Worm (Caenorhabditis elegans) whole organism, young adult: ENCODE results near the gene F47B8.14.

ENCODE experiments used
- B0261.1 ChIP-seq: sonication (generic microtip); optimal IDR thresholded peaks from 2 replicates; lab custom pipeline; 2016; ENCODE audit warnings: mild to moderate bottlenecking, missing genetic modification characterization, moderate library complexity, missing compliant biosample characterization
- F22D6.2 ChIP-seq: sonication (generic microtip); optimal IDR thresholded peaks from 2 replicates; lab custom pipeline; 2016; ENCODE audit warnings: mild to moderate bottlenecking, missing genetic modification characterization, missing compliant biosample characterization
- F33H1.4 ChIP-seq: fragments of 200-800 bp; sonication (Bioruptor generic); IDR thresholded peaks from 2 replicates; pipeline ENCODE4 v1.3.6; 2022; ENCODE audit warnings: missing genetic modification reagents, missing genetic modification characterization, missing compliant biosample characterization
- F52B5.7 ChIP-seq: sonication (generic microtip); optimal IDR thresholded peaks from 2 replicates; lab custom pipeline; 2016; ENCODE audit warnings: mild to moderate bottlenecking, missing genetic modification characterization, missing compliant biosample characterization
- F55B11.4 ChIP-seq: sonication (generic microtip); optimal IDR thresholded peaks from 2 replicates; lab custom pipeline; 2016; ENCODE audit warnings: missing compliant biosample characterization, missing genetic modification characterization, borderline replicate concordance; ENCODE audit not compliant: insufficient read depth
- K11D2.4 ChIP-seq: fragments of 200-800 bp; sonication (Bioruptor generic); IDR thresholded peaks from 2 replicates; pipeline ENCODE4 v1.3.6; 2022; ENCODE audit warnings: missing genetic modification reagents, missing genetic modification characterization, missing compliant biosample characterization
- Y67H2A.10 ChIP-seq: fragments of 200-800 bp; sonication (Bioruptor generic); conservative IDR thresholded peaks from 2 replicates; pipeline ENCODE4 v1.3.6; 2022; ENCODE audit warnings: missing genetic modification reagents, missing genetic modification characterization, missing compliant biosample characterization
- ZK185.1 ChIP-seq: sonication (generic microtip); optimal IDR thresholded peaks from 2 replicates; lab custom pipeline; 2016; ENCODE audit warnings: mild to moderate bottlenecking, missing genetic modification characterization, missing compliant biosample characterization; ENCODE audit not compliant: poor library complexity, severe bottlenecking
- ama-1 ChIP-seq, 3 experiments: fragments of 150-350 bp in 1 of 3; sonication (generic microtip) in 2 of 3; optimal IDR thresholded peaks; 2 replicates each; lab custom pipeline; 2014 to 2018; ENCODE audit warnings: missing biosample characterization in 2 of 3, missing genetic modification characterization in 2 of 3, missing genetic modification reagents in 2 of 3
- athp-1 ChIP-seq: sonication (generic microtip); optimal IDR thresholded peaks from 2 replicates; lab custom pipeline; 2017; ENCODE audit warnings: mild to moderate bottlenecking, missing genetic modification characterization, missing compliant biosample characterization
- attf-5 ChIP-seq: fragments of 200-800 bp; sonication (Bioruptor generic); optimal IDR thresholded peaks from 2 replicates; lab custom pipeline; 2018; ENCODE audit warnings: mild to moderate bottlenecking, missing genetic modification characterization, missing compliant biosample characterization
- attf-6 ChIP-seq: fragments of 200-800 bp; sonication (Bioruptor generic); IDR thresholded peaks from 2 replicates; pipeline ENCODE4 v1.3.6; 2022; ENCODE audit warnings: missing genetic modification reagents, missing genetic modification characterization, missing compliant biosample characterization
- bed-2 ChIP-seq: fragments of 200-800 bp; sonication (Bioruptor generic); IDR thresholded peaks from 2 replicates; pipeline ENCODE4 v1.3.6; 2022; ENCODE audit warnings: missing genetic modification reagents, missing genetic modification characterization, missing compliant biosample characterization
- ccch-3 ChIP-seq: fragments of 200-800 bp; sonication (Bioruptor generic); optimal IDR thresholded peaks from 2 replicates; lab custom pipeline; 2018; ENCODE audit warnings: mild to moderate bottlenecking, missing genetic modification characterization, missing compliant biosample characterization
- cebp-1 ChIP-seq, 2 experiments: fragments of 200-800 bp in 1 of 2; sonication (Bioruptor generic) in 1 of 2; sonication (generic microtip) in 1 of 2; IDR thresholded peaks in 1 of 2; optimal IDR thresholded peaks in 1 of 2; 2 replicates each; pipeline versions ENCODE4 v1.3.6 to Lab custom; 2017 to 2022; ENCODE audit warnings: missing compliant biosample characterization in 2 of 2, missing genetic modification characterization in 2 of 2, mild to moderate bottlenecking in 1 of 2, missing genetic modification reagents in 1 of 2, moderate library complexity in 1 of 2
- cebp-2 ChIP-seq: fragments of 200-800 bp; sonication (Bioruptor generic); IDR thresholded peaks from 2 replicates; pipeline ENCODE4 v1.3.6; 2022; ENCODE audit warnings: missing genetic modification characterization, missing compliant biosample characterization
- ceh-100 ChIP-seq: fragments of 200-800 bp; sonication (Bioruptor generic); IDR thresholded peaks from 2 replicates; pipeline ENCODE4 v1.3.6; 2022; ENCODE audit warnings: missing genetic modification reagents, missing genetic modification characterization, missing compliant biosample characterization
- ceh-58 ChIP-seq: fragments of 200-800 bp; sonication (Bioruptor generic); IDR thresholded peaks from 2 replicates; pipeline ENCODE4 v1.3.6; 2022; ENCODE audit warnings: missing genetic modification characterization, missing compliant biosample characterization
- die-1 ChIP-seq: sonication (generic microtip); optimal IDR thresholded peaks from 2 replicates; lab custom pipeline; 2016; ENCODE audit warnings: missing genotype, mild to moderate bottlenecking, missing genetic modification characterization, missing compliant biosample characterization
- dox-1 ChIP-seq: fragments of 200-800 bp; sonication (Bioruptor generic); IDR thresholded peaks from 2 replicates; pipeline ENCODE4 v1.3.6; 2022; ENCODE audit warnings: missing genetic modification reagents, missing genetic modification characterization, missing compliant biosample characterization
- dpff-1 ChIP-seq: sonication (generic microtip); optimal IDR thresholded peaks from 2 replicates; lab custom pipeline; 2017; ENCODE audit warnings: mild to moderate bottlenecking, missing genetic modification characterization, missing compliant biosample characterization
- dpl-1 ChIP-seq: fragments of 150-350 bp; optimal IDR thresholded peaks from 2 replicates; lab custom pipeline; 2014; ENCODE audit warnings: missing biosample characterization, missing genetic modification reagents, missing genetic modification characterization
- efl-1 ChIP-seq: fragments of 150-350 bp; optimal IDR thresholded peaks from 2 replicates; lab custom pipeline; 2014; ENCODE audit warnings: missing biosample characterization, missing genetic modification reagents, missing genetic modification characterization
- egrh-3 ChIP-seq: fragments of 200-800 bp; sonication (Bioruptor generic); IDR thresholded peaks from 2 replicates; pipeline ENCODE4 v1.3.6; 2022; ENCODE audit warnings: missing genetic modification reagents, missing genetic modification characterization, missing compliant biosample characterization
- fkh-3 ChIP-seq: sonication (generic microtip); optimal IDR thresholded peaks from 2 replicates; lab custom pipeline; 2016; ENCODE audit warnings: mild to moderate bottlenecking, missing genetic modification characterization, missing compliant biosample characterization
- gei-17 ChIP-seq: fragments of 200-800 bp; sonication (Bioruptor generic); optimal IDR thresholded peaks from 2 replicates; lab custom pipeline; 2018; ENCODE audit warnings: mild to moderate bottlenecking, missing genetic modification characterization, missing compliant biosample characterization
- let-607 ChIP-seq, 2 experiments: fragments of 200-800 bp in 1 of 2; sonication (Bioruptor generic) in 1 of 2; sonication (generic microtip) in 1 of 2; optimal IDR thresholded peaks; 2 replicates each; lab custom pipeline; 2016 to 2018; ENCODE audit warnings: mild to moderate bottlenecking in 2 of 2, missing compliant biosample characterization in 2 of 2, missing genetic modification characterization in 2 of 2, moderate library complexity in 2 of 2, missing genotype in 1 of 2
- lin-26 ChIP-seq: fragments of 200-800 bp; sonication (Bioruptor generic); IDR thresholded peaks from 2 replicates; pipeline ENCODE4 v1.3.6; 2022; ENCODE audit warnings: missing genetic modification reagents, missing genetic modification characterization, missing compliant biosample characterization
- lin-40 ChIP-seq: sonication (generic microtip); optimal IDR thresholded peaks from 2 replicates; lab custom pipeline; 2016; ENCODE audit warnings: missing genetic modification characterization, mild to moderate bottlenecking, missing compliant biosample characterization, missing genotype, missing genetic modification reagents
- lsl-1 ChIP-seq: fragments of 200-800 bp; sonication (Bioruptor generic); optimal IDR thresholded peaks from 2 replicates; lab custom pipeline; 2018; ENCODE audit warnings: mild to moderate bottlenecking, missing genetic modification characterization, moderate library complexity, missing compliant biosample characterization
- madf-8 ChIP-seq: fragments of 200-800 bp; sonication (Bioruptor generic); conservative IDR thresholded peaks from 2 replicates; pipeline ENCODE4 v1.3.6; 2022; ENCODE audit warnings: missing genetic modification reagents, missing genetic modification characterization, missing compliant biosample characterization
- mel-28 ChIP-seq: sonication (generic microtip); optimal IDR thresholded peaks from 2 replicates; lab custom pipeline; 2016; ENCODE audit warnings: borderline replicate concordance, mild to moderate bottlenecking, missing genetic modification characterization, missing compliant biosample characterization
- nfyb-1 ChIP-seq: fragments of 200-800 bp; sonication (Bioruptor generic); IDR thresholded peaks from 2 replicates; pipeline ENCODE4 v1.3.6; 2022; ENCODE audit warnings: missing genetic modification reagents, missing genetic modification characterization, missing compliant biosample characterization
- nhr-80 ChIP-seq: sonication (generic microtip); optimal IDR thresholded peaks from 2 replicates; lab custom pipeline; 2016; ENCODE audit warnings: missing genetic modification characterization, missing compliant biosample characterization
- pbrm-1 ChIP-seq: fragments of 200-800 bp; sonication (Bioruptor generic); IDR thresholded peaks from 2 replicates; pipeline ENCODE4 v1.3.6; 2022; ENCODE audit warnings: missing genetic modification reagents, missing genetic modification characterization, missing compliant biosample characterization
- pha-4 ChIP-seq: fragments of 150-350 bp; sonication (generic microtip); optimal IDR thresholded peaks from 2 replicates; lab custom pipeline; 2014; ENCODE audit warnings: missing biosample characterization, missing genetic modification reagents, missing genetic modification characterization
- rcor-1 ChIP-seq: fragments of 200-800 bp; sonication (Bioruptor generic); IDR thresholded peaks from 2 replicates; pipeline ENCODE4 v1.3.6; 2022; ENCODE audit warnings: missing genetic modification reagents, missing genetic modification characterization, missing compliant biosample characterization
- snpc-1.3 ChIP-seq: sonication (generic microtip); optimal IDR thresholded peaks from 2 replicates; lab custom pipeline; 2017; ENCODE audit warnings: missing genetic modification characterization, mild to moderate bottlenecking, missing compliant biosample characterization, antibody characterized with exemption, moderate library complexity, missing genotype, missing genetic modification reagents; ENCODE audit not compliant: insufficient read depth
- snpc-3.4 ChIP-seq: sonication (generic microtip); optimal IDR thresholded peaks from 2 replicates; lab custom pipeline; 2017; ENCODE audit warnings: missing genetic modification characterization, mild to moderate bottlenecking, missing compliant biosample characterization, antibody characterized with exemption, moderate library complexity, missing genotype, missing genetic modification reagents
- unc-130 ChIP-seq: sonication (generic microtip); optimal IDR thresholded peaks from 2 replicates; lab custom pipeline; 2016; ENCODE audit warnings: missing genetic modification reagents, missing genetic modification characterization, missing compliant biosample characterization
- unc-62 ChIP-seq: fragments of 150-350 bp; optimal IDR thresholded peaks from 2 replicates; lab custom pipeline; 2014; ENCODE audit warnings: missing biosample characterization, missing genetic modification reagents, missing genetic modification characterization
- zfh-2 ChIP-seq: fragments of 200-800 bp; sonication (Bioruptor generic); conservative IDR thresholded peaks from 2 replicates; pipeline ENCODE4 v1.3.6; 2022; ENCODE audit warnings: missing genetic modification reagents, missing genetic modification characterization, missing compliant biosample characterization
- ztf-28 ChIP-seq: fragments of 200-800 bp; sonication (Bioruptor generic); IDR thresholded peaks from 2 replicates; pipeline ENCODE4 v1.3.6; 2022; ENCODE audit warnings: missing genetic modification reagents, missing genetic modification characterization, missing compliant biosample characterization
- ztf-6 ChIP-seq: fragments of 200-800 bp; sonication (Bioruptor generic); IDR thresholded peaks from 2 replicates; pipeline ENCODE4 v1.3.6; 2022; ENCODE audit warnings: missing genetic modification reagents, missing genetic modification characterization, missing compliant biosample characterization

Gene F47B8.14

DNA sequence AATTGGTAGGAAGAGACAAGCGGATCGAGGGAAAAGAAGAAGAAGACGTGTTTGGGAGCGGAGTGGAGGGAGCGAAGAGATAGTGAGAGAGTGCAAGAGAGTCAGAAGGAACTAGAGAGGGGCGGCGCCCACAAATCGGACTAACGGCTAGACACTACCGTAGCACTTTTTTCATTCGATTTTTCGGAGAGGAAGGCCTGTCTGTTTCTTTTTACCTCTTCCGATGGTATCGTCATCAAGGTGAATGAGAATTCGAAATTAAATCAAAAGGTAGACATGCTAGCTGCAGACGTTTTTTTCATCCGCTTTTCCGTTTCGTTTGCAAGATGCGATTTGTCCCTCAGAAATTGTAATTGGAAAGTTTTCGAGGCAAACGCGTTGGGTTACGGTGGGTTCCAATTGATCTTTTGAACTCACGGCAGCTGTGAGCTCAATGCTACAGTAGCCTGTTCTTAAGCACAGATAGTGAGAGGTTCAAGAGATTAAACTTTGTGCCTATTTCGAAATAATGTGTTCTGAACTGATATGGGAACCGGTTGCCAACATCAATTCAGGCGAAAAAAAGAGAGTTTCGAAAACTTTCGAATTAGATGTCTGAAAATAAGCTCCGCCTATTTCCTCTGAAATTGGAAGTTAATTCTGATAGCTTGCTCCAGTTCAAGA is 44.4 kb downstream of the F47B8.14 start (continued):
- TF ChIP-seq cebp-1 (GFP tag; IDR thresholded peaks at IDR 0.05; lab: Robert Waterston, UW), result peak; percentile 76; the same call in 1 of the 2 replicates
- TF ChIP-seq cebp-1 (tag; optimal IDR thresholded peaks at IDR 0.05; lab: Kevin White, UChicago), result peak; percentile 74

DNA sequence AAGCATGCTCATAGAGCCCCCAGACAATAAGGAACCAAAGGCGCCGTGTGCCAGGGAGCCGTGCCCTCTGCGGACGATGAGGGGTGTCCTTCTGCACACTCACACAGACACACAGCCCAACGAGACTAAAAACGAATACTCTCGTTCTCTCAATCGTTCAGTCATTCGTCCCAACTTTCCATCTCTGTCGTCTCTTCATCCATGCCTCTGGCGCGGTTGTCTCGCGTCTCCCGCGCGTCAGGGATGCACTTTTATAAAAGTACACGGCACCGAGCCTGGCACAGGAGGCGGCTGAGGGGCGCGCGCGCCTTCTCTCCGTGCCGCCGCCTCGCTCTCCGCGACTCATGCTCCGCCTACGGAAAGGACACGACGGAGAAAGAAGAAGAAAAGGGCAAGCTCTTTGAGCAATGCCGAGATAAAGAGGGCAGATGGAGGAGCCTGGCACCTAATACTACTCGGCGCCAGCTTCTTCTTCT is 46.2 kb downstream of the F47B8.14 start:
- TF ChIP-seq snpc-1.3 (tag; lab: Kevin White, UChicago), result no peak
- TF ChIP-seq dpff-1 (tag; lab: Kevin White, UChicago), result no peak
- TF ChIP-seq lin-26 (GFP tag; lab: Robert Waterston, UW), result peak; percentile 51; the same call in 1 of the 2 replicates
- no peak for TF ChIP-seq bed-2 (GFP tag; lab: Robert Waterston, UW)
- TF ChIP-seq fkh-3 (tag; lab: Kevin White, UChicago), result no peak
- no peak for TF ChIP-seq Y67H2A.10 (GFP tag; lab: Robert Waterston, UW)
- peak; percentile 16 for TF ChIP-seq die-1 (tag; lab: Kevin White, UChicago)
- TF ChIP-seq unc-62 (GFP tag; lab: Kevin White, UChicago), result no peak
- TF ChIP-seq dpl-1 (GFP tag; lab: Kevin White, UChicago), result no peak
- 0 out of 2 replicates have a peak, but pooled peaks have one; percentile 39 for TF ChIP-seq dox-1 (GFP tag; lab: Robert Waterston, UW)
- TF ChIP-seq gei-17 (GFP tag; lab: Kevin White, UChicago), result peak; percentile 40
- no peak for TF ChIP-seq snpc-3.4 (tag; lab: Kevin White, UChicago)
- no peak for TF ChIP-seq let-607 (tag; optimal IDR thresholded peaks at IDR 0.05; lab: Kevin White, UChicago)
- peak; percentile 39; the same call in 1 of the 2 replicates for TF ChIP-seq nfyb-1 (GFP tag; lab: Robert Waterston, UW)
- TF ChIP-seq F33H1.4 (GFP tag; lab: Robert Waterston, UW), result no peak
- TF ChIP-seq ccch-3 (GFP tag; lab: Kevin White, UChicago), result no peak
- no peak for TF ChIP-seq ztf-6 (GFP tag; lab: Robert Waterston, UW)
- TF ChIP-seq cebp-2, result no peak
- no peak for TF ChIP-seq ZK185.1 (tag; lab: Kevin White, UChicago)
- TF ChIP-seq egrh-3, result peak; percentile 86
- TF ChIP-seq athp-1 (tag; lab: Kevin White, UChicago), result no peak
- TF ChIP-seq F52B5.7 (tag; lab: Kevin White, UChicago), result peak; percentile 31
- TF ChIP-seq ceh-58, result no peak
- TF ChIP-seq lsl-1 (GFP tag; lab: Kevin White, UChicago), result no peak
- no peak for TF ChIP-seq pha-4
- TF ChIP-seq attf-6 (GFP tag; lab: Robert Waterston, UW), result no peak
- no peak for TF ChIP-seq F55B11.4 (tag; lab: Kevin White, UChicago)
- TF ChIP-seq pbrm-1 (GFP tag; lab: Robert Waterston, UW), result 0 out of 2 replicates have a peak, but pooled peaks have one; percentile 40
- TF ChIP-seq zfh-2 (GFP tag; lab: Robert Waterston, UW), result peak; percentile 99
- no peak for TF ChIP-seq efl-1 (GFP tag; lab: Kevin White, UChicago)
- no peak for TF ChIP-seq ztf-28 (GFP tag; lab: Robert Waterston, UW)
- no peak for TF ChIP-seq rcor-1 (GFP tag; lab: Robert Waterston, UW)
- TF ChIP-seq K11D2.4 (GFP tag; lab: Robert Waterston, UW), result peak; percentile 68
- peak; percentile 66 for TF ChIP-seq lin-40
- peak; percentile 28 for TF ChIP-seq nhr-80 (tag; lab: Kevin White, UChicago)
- no peak for TF ChIP-seq ama-1 (optimal IDR thresholded peaks at IDR 0.05; lab: Kevin White, UChicago)
- no peak for TF ChIP-seq ama-1 (GFP tag; optimal IDR thresholded peaks at IDR 0.05; lab: Kevin White, UChicago)
- TF ChIP-seq B0261.1, result no peak
- TF ChIP-seq mel-28 (tag; lab: Kevin White, UChicago), result no peak
- TF ChIP-seq F22D6.2 (tag; lab: Kevin White, UChicago), result no peak
- TF ChIP-seq madf-8, result no peak
- no peak for TF ChIP-seq ceh-100
- no peak for TF ChIP-seq attf-5
- no peak for TF ChIP-seq unc-130 (GFP tag; lab: Kevin White, UChicago)
